Fruit fly (Drosophila melanogaster): ENCODE measurements around the gene Ir75a.
A peak's percentile ranks its signal among the peaks of the same experiment; 100 is the strongest.

Gene Ir75a

DNA sequence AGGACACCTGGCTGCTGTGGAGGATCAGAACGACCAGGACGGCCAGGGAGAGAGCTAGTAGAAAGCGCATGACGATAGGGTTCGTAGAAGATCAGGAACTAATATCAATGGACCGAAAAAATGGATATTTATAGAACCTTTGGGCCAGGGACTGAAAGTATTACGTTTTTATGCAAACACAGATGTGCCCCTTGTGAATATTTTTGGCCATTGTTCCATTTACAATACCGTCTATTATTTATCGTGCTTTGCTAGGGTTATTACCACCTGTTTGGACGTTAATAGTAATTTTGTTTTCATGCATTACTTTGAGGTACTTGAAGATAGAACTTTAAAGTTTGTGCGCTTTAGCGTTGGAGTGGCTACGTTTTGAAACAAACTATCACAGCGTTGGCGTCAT is 15.8 kb upstream of the Ir75a start, which contains the start of gene CG32188:
Gene CG32188, minus strand, starts transcription at position 101 of the 400 bp plus-strand sequence.
- TF ChIP-seq CG2199 (GFP tag; IDR thresholded peaks at IDR 0.05) (no peak), Ptx1 (GFP tag; IDR thresholded peaks at IDR 0.05) (no peak)

DNA sequence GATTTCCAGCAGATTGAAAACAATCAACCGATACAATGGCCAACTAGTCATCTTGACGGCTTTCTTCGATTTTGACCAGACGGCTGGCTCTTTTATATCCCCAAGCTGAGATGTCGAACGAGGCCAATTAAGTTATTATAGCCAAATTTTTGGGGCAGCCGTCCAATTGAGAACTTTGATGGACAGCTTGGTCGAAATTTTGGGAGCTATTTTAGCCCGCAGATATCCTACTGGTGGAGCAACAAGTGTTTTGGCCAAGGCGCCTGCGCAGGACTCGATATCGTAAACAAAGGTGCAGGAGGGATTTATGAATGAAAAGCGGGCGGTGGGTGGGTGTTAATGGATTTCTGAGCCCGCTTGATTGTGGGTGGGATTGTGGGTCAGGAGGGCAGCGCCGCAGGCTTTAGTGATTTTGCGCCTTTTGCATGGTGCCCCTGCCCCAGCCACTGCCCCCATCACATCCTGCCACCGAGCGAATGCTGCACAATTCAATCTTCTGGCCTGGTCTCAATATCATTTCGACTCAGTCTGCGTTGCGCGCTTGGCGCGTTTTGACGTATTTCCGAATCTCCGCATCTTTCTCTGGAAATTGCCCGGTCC is 5.2 kb upstream of the Ir75a start, which contains the start of the genes Ir75c and Grd:
Gene Ir75c, minus strand, starts transcription at position 51 of the 600 bp plus-strand sequence.
Gene Grd, plus strand, starts transcription at position 550 of the 600 bp plus-strand sequence.
- no peak for TF ChIP-seq sr (GFP tag; IDR thresholded peaks at IDR 0.05)
- peak; percentile 87 for TF ChIP-seq scrt (GFP tag; optimal IDR thresholded peaks at IDR 0.05)
- TF ChIP-seq CG3847 (GFP tag; IDR thresholded peaks at IDR 0.05) = 0 out of 2 replicates have a peak, but pooled peaks have one; percentile 7
- peak; percentile 55 for TF ChIP-seq ewg (GFP tag; optimal IDR thresholded peaks at IDR 0.05)
- TF ChIP-seq MBD-R2 (GFP tag; IDR thresholded peaks at IDR 0.05) = no peak
- TF ChIP-seq Ets65A (GFP tag) = peak; percentile 25
- 0 out of 3 replicates have a peak, but pooled peaks have one; percentile 24 for TF ChIP-seq hb (GFP tag; IDR thresholded peaks at IDR 0.05; ENCODE audit: partially characterized antibody)

DNA sequence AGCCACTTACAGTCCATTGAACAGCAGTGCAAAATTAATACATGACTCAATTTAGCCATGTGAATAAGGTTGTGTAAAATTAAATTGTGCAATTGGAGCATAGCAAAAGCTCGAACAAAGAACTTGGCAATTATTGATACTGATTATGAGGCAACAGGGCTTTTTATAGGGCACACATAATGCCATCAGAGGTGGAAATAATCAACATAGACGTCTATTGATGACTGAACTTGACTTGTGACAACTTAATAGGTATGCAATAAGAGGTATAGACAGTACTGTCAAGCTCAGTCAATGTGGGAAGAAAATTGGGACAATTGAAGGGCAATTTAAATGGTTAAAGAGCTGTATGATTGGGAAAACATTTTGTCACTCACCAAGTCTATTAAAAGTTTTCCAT is 2.4 kb upstream of the Ir75a start, which contains the start of gene Ir75b:
Gene Ir75b, minus strand, starts transcription at position 101 of the 400 bp plus-strand sequence.
- TF ChIP-seq Sox100B (GFP tag; optimal IDR thresholded peaks at IDR 0.05) (no peak), CG11247 (GFP tag; IDR thresholded peaks at IDR 0.05) (no peak), dmrt11E (tag; optimal IDR thresholded peaks at IDR 0.05) (no peak), Drgx (GFP tag; IDR thresholded peaks at IDR 0.05) (no peak), Antp (GFP tag; optimal IDR thresholded peaks at IDR 0.05) (no peak), B-H1 (GFP tag; IDR thresholded peaks at IDR 0.05) (no peak), CG30020 (tag; optimal IDR thresholded peaks at IDR 0.05) (no peak), NK7.1 (GFP tag; optimal IDR thresholded peaks at IDR 0.05) (no peak), maf-S (GFP tag; optimal IDR thresholded peaks at IDR 0.05) (no peak), CG12104 (GFP tag; optimal IDR thresholded peaks at IDR 0.05) (no peak), CG14014 (GFP tag; IDR thresholded peaks at IDR 0.05) (no peak), CG9609 (GFP tag; optimal IDR thresholded peaks at IDR 0.05) (no peak)

DNA sequence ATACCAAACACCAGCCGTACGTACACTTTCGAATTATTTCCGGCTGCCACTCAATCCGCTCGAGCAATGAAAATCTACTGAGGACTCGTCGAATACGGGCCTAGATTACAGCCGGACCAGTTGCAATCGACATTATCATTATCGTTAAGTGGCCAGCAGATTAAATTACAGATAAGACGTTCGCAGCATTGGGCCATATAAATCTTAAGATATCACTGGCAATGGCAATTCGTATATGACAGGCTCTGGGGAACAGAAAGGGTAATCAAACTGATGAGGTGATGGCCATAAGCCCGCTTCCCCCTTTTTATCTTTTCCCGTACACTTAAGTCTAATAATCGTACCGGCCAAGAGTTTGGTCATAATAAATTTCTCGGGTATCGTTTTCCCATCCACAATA is 3.7 kb downstream of the Ir75a start, which contains the start of gene Cln3:
Gene Cln3, minus strand, starts transcription at position 84 of the 400 bp plus-strand sequence.
- TF ChIP-seq Nf-YB (GFP tag; optimal IDR thresholded peaks at IDR 0.05) (no peak), CG18476 (GFP tag; optimal IDR thresholded peaks at IDR 0.05) (no peak), CG10267 (tag; optimal IDR thresholded peaks at IDR 0.05) (no peak), dpn (GFP tag; optimal IDR thresholded peaks at IDR 0.05) (no peak), chinmo (GFP tag; IDR thresholded peaks at IDR 0.05; ENCODE audit: partially characterized antibody) (0 out of 4 replicates have a peak, but pooled peaks have one; percentile 10), exex (tag; optimal IDR thresholded peaks at IDR 0.05) (peak; percentile 93), CG8765 (GFP tag; IDR thresholded peaks at IDR 0.05) (no peak), zfh1 (GFP tag; IDR thresholded peaks at IDR 0.05) (no peak), CG7357 (GFP tag; IDR thresholded peaks at IDR 0.05) (no peak), Deaf1 (tag; optimal IDR thresholded peaks at IDR 0.05) (no peak), stwl (tag; optimal IDR thresholded peaks at IDR 0.05) (no peak), CG6254 (GFP tag; optimal IDR thresholded peaks at IDR 0.05) (no peak), cwo (GFP tag; optimal IDR thresholded peaks at IDR 0.05) (peak; percentile 16), NFAT (GFP tag; IDR thresholded peaks at IDR 0.05) (no peak), z (GFP tag; IDR thresholded peaks at IDR 0.05) (no peak), Optix (GFP tag; IDR thresholded peaks at IDR 0.05) (no peak), Oli (tag; optimal IDR thresholded peaks at IDR 0.05) (no peak), CG12391 (tag; optimal IDR thresholded peaks at IDR 0.05) (no peak), dan (GFP tag; IDR thresholded peaks at IDR 0.05) (no peak), CG4424 (GFP tag; optimal IDR thresholded peaks at IDR 0.05) (no peak), CG16779 (GFP tag; IDR thresholded peaks at IDR 0.05) (no peak), Myb (GFP tag; optimal IDR thresholded peaks at IDR 0.05) (no peak), pb (GFP tag; optimal IDR thresholded peaks at IDR 0.05) (no peak), CG13123 (GFP tag; optimal IDR thresholded peaks at IDR 0.05) (no peak), sd (tag; optimal IDR thresholded peaks at IDR 0.05) (no peak), CG11085 (GFP tag; IDR thresholded peaks at IDR 0.05) (no peak)

Data from whole organism, embryonic.